Fruit fly (Drosophila melanogaster): ENCODE data around the gene CG33253.

Gene CG33253

dm6 chrX:19193336-19193735 lies 10.1 kb downstream of the CG33253 start, which contains the start of the genes CG7914 and CG14194 (continued):
- TF ChIP-seq CG8388 (GFP tag; optimal IDR thresholded peaks at IDR 0.05) (no peak), CoRest (tag; optimal IDR thresholded peaks at IDR 0.05) (peak; percentile 14), Spps (tag; optimal IDR thresholded peaks at IDR 0.05) (no peak), abd-A (tag; optimal IDR thresholded peaks at IDR 0.05) (no peak), Rfx (GFP tag; IDR thresholded peaks at IDR 0.05) (peak; percentile 48), CG1792 (GFP tag; optimal IDR thresholded peaks at IDR 0.05) (no peak), CG17328 (GFP tag; IDR thresholded peaks at IDR 0.05) (no peak), CG10959 (GFP tag; IDR thresholded peaks at IDR 0.05) (no peak), CG12104 (GFP tag; optimal IDR thresholded peaks at IDR 0.05) (no peak), CG18764 (GFP tag; optimal IDR thresholded peaks at IDR 0.05) (no peak), inv (GFP tag; IDR thresholded peaks at IDR 0.05; ENCODE audit: partially characterized antibody) (peak; percentile 60), CG14710 (tag; optimal IDR thresholded peaks at IDR 0.05) (peak; percentile 28), Trl (optimal IDR thresholded peaks at IDR 0.05) (no peak), Trl (GFP tag; optimal IDR thresholded peaks at IDR 0.05) (no peak), Atf3 (GFP tag; optimal IDR thresholded peaks at IDR 0.05) (no peak), CG13287 (GFP tag; IDR thresholded peaks at IDR 0.05; ENCODE audit: partially characterized antibody) (peak; percentile 81), cad (GFP tag; optimal IDR thresholded peaks at IDR 0.05) (no peak), Asciz (GFP tag; optimal IDR thresholded peaks at IDR 0.05) (no peak), Dip3 (GFP tag; optimal IDR thresholded peaks at IDR 0.05) (no peak), ERR (GFP tag; optimal IDR thresholded peaks at IDR 0.05) (no peak), HLHmδ (GFP tag; optimal IDR thresholded peaks at IDR 0.05) (no peak), CG34422 (GFP tag; IDR thresholded peaks at IDR 0.05) (peak; percentile 16; the same call in 1 of the 3 replicates), CG3726 (GFP tag; IDR thresholded peaks at IDR 0.05) (no peak), pum (GFP tag; optimal IDR thresholded peaks at IDR 0.05) (no peak), danr (GFP tag; IDR thresholded peaks at IDR 0.05) (no peak), otp (GFP tag; IDR thresholded peaks at IDR 0.05) (no peak), CG11247 (GFP tag; IDR thresholded peaks at IDR 0.05) (no peak), tup (GFP tag; optimal IDR thresholded peaks at IDR 0.05) (no peak), CG9876 (GFP tag; optimal IDR thresholded peaks at IDR 0.05) (no peak), amos (GFP tag; IDR thresholded peaks at IDR 0.05; ENCODE audit: partially characterized antibody) (peak; percentile 77), dm (GFP tag; optimal IDR thresholded peaks at IDR 0.05) (no peak)

dm6 chrX:19201630-19202029 lies 18.4 kb downstream of the CG33253 start, which contains the start of gene CG7990:
TSS of gene CG7990 (minus strand) at chrX:19201979.
- TF ChIP-seq pzg (GFP tag; optimal IDR thresholded peaks at IDR 0.05), result peak; percentile 73
- no peak for TF ChIP-seq dmrt11E (tag; optimal IDR thresholded peaks at IDR 0.05)
- peak; percentile 44 for TF ChIP-seq Dref (GFP tag; IDR thresholded peaks at IDR 0.05)
- no peak for TF ChIP-seq D19B (GFP tag; optimal IDR thresholded peaks at IDR 0.05)
- TF ChIP-seq CG17612 (GFP tag; IDR thresholded peaks at IDR 0.05), result no peak
- TF ChIP-seq unc-4 (GFP tag; IDR thresholded peaks at IDR 0.05; ENCODE audit: partially characterized antibody), result 0 out of 2 replicates have a peak, but pooled peaks have one; percentile 24
- no peak for TF ChIP-seq Side (GFP tag; optimal IDR thresholded peaks at IDR 0.05)
- TF ChIP-seq ac (GFP tag; optimal IDR thresholded peaks at IDR 0.05), result no peak
- peak; percentile 95 for TF ChIP-seq stwl (tag; optimal IDR thresholded peaks at IDR 0.05)
- TF ChIP-seq oc (tag; optimal IDR thresholded peaks at IDR 0.05), result peak; percentile 6
- TF ChIP-seq Ets97D (GFP tag; optimal IDR thresholded peaks at IDR 0.05), result peak; percentile 32
- 0 out of 2 replicates have a peak, but pooled peaks have one; percentile 13 for TF ChIP-seq inv (GFP tag; IDR thresholded peaks at IDR 0.05; ENCODE audit: partially characterized antibody)
- TF ChIP-seq croc (GFP tag; conservative IDR thresholded peaks at IDR 0.05), result no peak
- TF ChIP-seq lmd (GFP tag; IDR thresholded peaks at IDR 0.05), result no peak
- no peak for TF ChIP-seq prd (optimal IDR thresholded peaks at IDR 0.05)
- TF ChIP-seq prd (GFP tag; IDR thresholded peaks at IDR 0.05), result 0 out of 3 replicates have a peak, but pooled peaks have one; percentile 15
- peak; percentile 36; the same call in 1 of the 3 replicates for TF ChIP-seq CG6791 (GFP tag; IDR thresholded peaks at IDR 0.05; ENCODE audit: partially characterized antibody)
- TF ChIP-seq MESR4 (GFP tag; optimal IDR thresholded peaks at IDR 0.05), result peak; percentile 2
- 0 out of 3 replicates have a peak, but pooled peaks have one; percentile 34 for TF ChIP-seq vnd (GFP tag; IDR thresholded peaks at IDR 0.05; ENCODE audit: partially characterized antibody)
- TF ChIP-seq knrl (GFP tag; IDR thresholded peaks at IDR 0.05; ENCODE audit: partially characterized antibody), result peak; percentile 22; the same call in 1 of the 3 replicates
- no peak for TF ChIP-seq kah (GFP tag; optimal IDR thresholded peaks at IDR 0.05)
- TF ChIP-seq gcm2 (GFP tag; optimal IDR thresholded peaks at IDR 0.05), result no peak

All from whole organism, embryonic.